Worm (Caenorhabditis elegans) whole organism, late embryonic: Measurements from ENCODE around the gene ZK666.8.
"Not testable (repeated sequence)": the region's sequence is repeated elsewhere in the genome, so short reads cannot be mapped to it uniquely, and the experiment has no call there.

ENCODE experiments used
- C38D4.7 ChIP-seq: fragments of 200-800 bp; sonication (Bioruptor generic); optimal IDR thresholded peaks from 2 replicates; lab custom pipeline; 2018; ENCODE audit warnings: mild to moderate bottlenecking, missing genetic modification characterization, moderate library complexity, missing compliant biosample characterization
- F13H6.1 ChIP-seq: sonication (generic microtip); optimal IDR thresholded peaks from 2 replicates; lab custom pipeline; 2016; ENCODE audit warnings: missing genetic modification characterization, missing compliant biosample characterization
- K02D7.2 ChIP-seq: sonication (generic microtip); optimal IDR thresholded peaks from 2 replicates; lab custom pipeline; 2017; ENCODE audit warnings: mild to moderate bottlenecking, missing genetic modification characterization, missing compliant biosample characterization
- T23F11.4 ChIP-seq: fragments of 200-800 bp; sonication (Bioruptor generic); optimal IDR thresholded peaks from 2 replicates; lab custom pipeline; 2018; ENCODE audit warnings: mild to moderate bottlenecking, missing genetic modification characterization, missing compliant biosample characterization
- Y22D7AL.16 ChIP-seq: sonication (generic microtip); optimal IDR thresholded peaks from 2 replicates; lab custom pipeline; 2016; ENCODE audit warnings: missing genetic modification characterization, missing compliant biosample characterization
- ceh-14 ChIP-seq: sonication (generic microtip); optimal IDR thresholded peaks from 2 replicates; lab custom pipeline; 2016; ENCODE audit warnings: missing genotype, missing genetic modification characterization, missing compliant biosample characterization
- ceh-18 ChIP-seq: sonication (generic microtip); optimal IDR thresholded peaks from 2 replicates; lab custom pipeline; 2016; ENCODE audit warnings: missing genetic modification characterization, missing compliant biosample characterization
- ceh-22 ChIP-seq: sonication (generic microtip); optimal IDR thresholded peaks from 2 replicates; lab custom pipeline; 2017; ENCODE audit warnings: missing biosample characterization, missing genetic modification characterization
- ceh-30 ChIP-seq: fragments of 150-350 bp; optimal IDR thresholded peaks from 2 replicates; lab custom pipeline; 2014; ENCODE audit warnings: missing biosample characterization, missing genetic modification characterization
- ceh-31 ChIP-seq: sonication (generic microtip); optimal IDR thresholded peaks from 2 replicates; lab custom pipeline; 2016; ENCODE audit warnings: missing genetic modification characterization, missing compliant biosample characterization
- ceh-34 ChIP-seq: sonication (generic microtip); optimal IDR thresholded peaks from 2 replicates; lab custom pipeline; 2016; ENCODE audit warnings: mild to moderate bottlenecking, missing genetic modification characterization, missing compliant biosample characterization
- ceh-45 ChIP-seq: fragments of 200-800 bp; sonication (Bioruptor generic); IDR thresholded peaks from 2 replicates; pipeline ENCODE4 v1.3.6; 2022; ENCODE audit warnings: missing genetic modification reagents, missing genetic modification characterization, missing compliant biosample characterization
- ceh-6 ChIP-seq: fragments of 200-800 bp; sonication (Bioruptor generic); optimal IDR thresholded peaks from 2 replicates; lab custom pipeline; 2018; ENCODE audit warnings: mild to moderate bottlenecking, missing genetic modification characterization, missing compliant biosample characterization
- ceh-9 ChIP-seq: sonication (generic microtip); optimal IDR thresholded peaks from 2 replicates; lab custom pipeline; 2016; ENCODE audit warnings: mild to moderate bottlenecking, missing genetic modification characterization, inconsistent platforms, missing compliant biosample characterization
- dmd-4 ChIP-seq: sonication (generic microtip); optimal IDR thresholded peaks from 2 replicates; lab custom pipeline; 2016; ENCODE audit warnings: borderline replicate concordance, missing genetic modification characterization, missing compliant biosample characterization
- dve-1 ChIP-seq: sonication (generic microtip); optimal IDR thresholded peaks from 2 replicates; lab custom pipeline; 2017; ENCODE audit warnings: antibody characterized with exemption, mild to moderate bottlenecking, missing genetic modification characterization, missing compliant biosample characterization
- elt-2 ChIP-seq: sonication (generic microtip); optimal IDR thresholded peaks from 2 replicates; lab custom pipeline; 2016; ENCODE audit warnings: missing genetic modification reagents, missing genetic modification characterization, missing compliant biosample characterization
- elt-4 ChIP-seq: sonication (generic microtip); optimal IDR thresholded peaks from 2 replicates; lab custom pipeline; 2016; ENCODE audit warnings: missing genetic modification characterization, missing compliant biosample characterization
- ets-4 ChIP-seq: sonication (generic microtip); optimal IDR thresholded peaks from 2 replicates; lab custom pipeline; 2016; ENCODE audit warnings: missing genetic modification characterization, missing compliant biosample characterization
- eyg-1 ChIP-seq: sonication (generic microtip); optimal IDR thresholded peaks from 2 replicates; lab custom pipeline; 2016; ENCODE audit warnings: missing genotype, missing genetic modification characterization, missing compliant biosample characterization
- fax-1 ChIP-seq: sonication (generic microtip); optimal IDR thresholded peaks from 2 replicates; lab custom pipeline; 2016; ENCODE audit warnings: missing genotype, missing genetic modification characterization, missing compliant biosample characterization
- fkh-10 ChIP-seq: fragments of 150-350 bp; optimal IDR thresholded peaks from 2 replicates; lab custom pipeline; 2014; ENCODE audit warnings: missing biosample characterization, missing genetic modification reagents, missing genetic modification characterization
- fkh-6 ChIP-seq: sonication (generic microtip); optimal IDR thresholded peaks from 2 replicates; lab custom pipeline; 2016; ENCODE audit warnings: missing genetic modification characterization, missing compliant biosample characterization
- gmeb-2 ChIP-seq: sonication (generic microtip); optimal IDR thresholded peaks from 2 replicates; lab custom pipeline; 2016; ENCODE audit warnings: missing genetic modification characterization, inconsistent platforms, missing compliant biosample characterization
- hlh-15 ChIP-seq: sonication (generic microtip); optimal IDR thresholded peaks from 2 replicates; lab custom pipeline; 2016; ENCODE audit warnings: missing genetic modification characterization, missing compliant biosample characterization
- hlh-30 ChIP-seq: sonication (generic microtip); optimal IDR thresholded peaks from 2 replicates; lab custom pipeline; 2017; ENCODE audit warnings: antibody characterized with exemption, missing genetic modification characterization, missing compliant biosample characterization; ENCODE audit not compliant: insufficient read depth
- hlh-8 ChIP-seq: sonication (generic microtip); optimal IDR thresholded peaks from 2 replicates; lab custom pipeline; 2016; ENCODE audit warnings: missing genotype, missing genetic modification characterization, missing compliant biosample characterization
- lim-6 ChIP-seq: sonication (generic microtip); optimal IDR thresholded peaks from 2 replicates; lab custom pipeline; 2016; ENCODE audit warnings: missing genetic modification characterization, missing compliant biosample characterization
- lin-11 ChIP-seq: fragments of 200-800 bp; sonication (Bioruptor generic); optimal IDR thresholded peaks from 2 replicates; lab custom pipeline; 2018; ENCODE audit warnings: mild to moderate bottlenecking, missing genetic modification characterization, missing compliant biosample characterization
- madf-2 ChIP-seq: sonication (generic microtip); optimal IDR thresholded peaks from 2 replicates; lab custom pipeline; 2017; ENCODE audit warnings: missing genetic modification characterization, missing compliant biosample characterization
- mec-3 ChIP-seq: sonication (generic microtip); optimal IDR thresholded peaks from 2 replicates; lab custom pipeline; 2016; ENCODE audit warnings: borderline replicate concordance, missing genetic modification characterization, missing compliant biosample characterization
- nfya-1 ChIP-seq: sonication (generic microtip); optimal IDR thresholded peaks from 2 replicates; lab custom pipeline; 2017; ENCODE audit warnings: missing genetic modification characterization, mild to moderate bottlenecking, missing compliant biosample characterization, antibody characterized with exemption, moderate library complexity
- nhr-11 ChIP-seq: fragments of 150-350 bp; optimal IDR thresholded peaks from 2 replicates; lab custom pipeline; 2014; ENCODE audit warnings: missing biosample characterization, missing genetic modification characterization
- nhr-232 ChIP-seq: sonication (generic microtip); optimal IDR thresholded peaks from 2 replicates; lab custom pipeline; 2016; ENCODE audit warnings: missing genetic modification characterization, missing compliant biosample characterization
- npax-4 ChIP-seq: sonication (generic microtip); optimal IDR thresholded peaks from 2 replicates; lab custom pipeline; 2016; ENCODE audit warnings: missing genetic modification characterization, missing compliant biosample characterization
- pag-3 ChIP-seq: sonication (generic microtip); optimal IDR thresholded peaks from 2 replicates; lab custom pipeline; 2016; ENCODE audit warnings: missing compliant biosample characterization, missing genetic modification characterization, borderline replicate concordance
- pat-9 ChIP-seq: fragments of 200-800 bp; sonication (Bioruptor generic); optimal IDR thresholded peaks from 2 replicates; lab custom pipeline; 2018; ENCODE audit warnings: mild to moderate bottlenecking, missing genetic modification characterization, moderate library complexity, missing compliant biosample characterization
- pax-1 ChIP-seq: fragments of 150-350 bp; optimal IDR thresholded peaks from 2 replicates; lab custom pipeline; 2014; ENCODE audit warnings: missing biosample characterization, missing genetic modification characterization
- pros-1 ChIP-seq: fragments of 150-350 bp; optimal IDR thresholded peaks from 2 replicates; lab custom pipeline; 2014; ENCODE audit warnings: missing biosample characterization, missing genetic modification reagents, missing genetic modification characterization
- rnt-1 ChIP-seq: sonication (generic microtip); optimal IDR thresholded peaks from 2 replicates; lab custom pipeline; 2016; ENCODE audit warnings: missing genetic modification characterization, missing compliant biosample characterization
- sdc-2 ChIP-seq: sonication (generic microtip); optimal IDR thresholded peaks from 2 replicates; lab custom pipeline; 2016; ENCODE audit warnings: missing genotype, missing genetic modification characterization, missing compliant biosample characterization
- sox-2 ChIP-seq: fragments of 200-800 bp; sonication (Bioruptor generic); IDR thresholded peaks from 2 replicates; pipeline ENCODE4 v1.3.6; 2022; ENCODE audit warnings: missing genetic modification reagents, missing genetic modification characterization, missing compliant biosample characterization
- tbx-2 ChIP-seq: sonication (generic microtip); optimal IDR thresholded peaks from 2 replicates; lab custom pipeline; 2016; ENCODE audit warnings: missing genetic modification characterization, missing compliant biosample characterization
- ttx-3 ChIP-seq: sonication (generic microtip); optimal IDR thresholded peaks from 2 replicates; lab custom pipeline; 2016; ENCODE audit warnings: missing genetic modification reagents, missing genetic modification characterization, missing compliant biosample characterization
- unc-3 ChIP-seq, 2 experiments: fragments of 200-800 bp in 1 of 2; sonication (Bioruptor generic) in 1 of 2; sonication (generic microtip) in 1 of 2; conservative IDR thresholded peaks in 1 of 2; optimal IDR thresholded peaks in 1 of 2; 2 replicates each; pipeline versions ENCODE4 v1.3.6 to Lab custom; 2016 to 2022; ENCODE audit warnings: missing compliant biosample characterization in 2 of 2, missing genetic modification characterization in 2 of 2, missing genetic modification reagents in 1 of 2
- unc-42 ChIP-seq: sonication (generic microtip); optimal IDR thresholded peaks from 2 replicates; lab custom pipeline; 2016; ENCODE audit warnings: missing genotype, missing genetic modification characterization, missing compliant biosample characterization
- unc-55 ChIP-seq: sonication (generic microtip); optimal IDR thresholded peaks from 2 replicates; lab custom pipeline; 2017; ENCODE audit warnings: missing biosample characterization, missing genetic modification reagents, missing genetic modification characterization
- zip-5 ChIP-seq: sonication (generic microtip); optimal IDR thresholded peaks from 2 replicates; lab custom pipeline; 2016; ENCODE audit warnings: missing genetic modification characterization, missing compliant biosample characterization
- ztf-16 ChIP-seq: sonication (generic microtip); optimal IDR thresholded peaks from 2 replicates; lab custom pipeline; 2017; ENCODE audit warnings: missing genetic modification characterization, missing compliant biosample characterization

ZK666.8 gene

ce11 chrII:10493034-10493433 is at the start of gene ZK666.8:
TSS of gene ZK666.8 (minus strand) at chrII:10493134.
- TF ChIP-seq fkh-10 (GFP tag; lab: Kevin White, UChicago); elt-4 (tag; lab: Kevin White, UChicago); ztf-16 (tag; lab: Kevin White, UChicago): not testable (repeated sequence)

- TF ChIP-seq pax-1 (peak; percentile 62), npax-4 (tag; lab: Kevin White, UChicago) (no peak), nhr-232 (tag; lab: Kevin White, UChicago) (no peak), zip-5 (tag; lab: Kevin White, UChicago) (no peak), ceh-18 (tag; lab: Kevin White, UChicago) (no peak), ets-4 (tag; lab: Kevin White, UChicago) (no peak), ztf-16 (tag; lab: Kevin White, UChicago) (no peak), pag-3 (tag; lab: Kevin White, UChicago) (no peak), dve-1 (peak; percentile 19), Y22D7AL.16 (tag; lab: Kevin White, UChicago) (peak; percentile 25), K02D7.2 (no peak), pros-1 (no peak), tbx-2 (tag; lab: Kevin White, UChicago) (peak; percentile 17), madf-2 (tag; lab: Kevin White, UChicago) (no peak), T23F11.4 (GFP tag; lab: Kevin White, UChicago) (no peak), hlh-30 (no peak), elt-2 (tag; lab: Kevin White, UChicago) (peak; percentile 43), fkh-6 (tag; lab: Kevin White, UChicago) (no peak), nhr-11 (no peak), ceh-34 (tag; lab: Kevin White, UChicago) (no peak), F13H6.1 (peak; percentile 29), ceh-6 (no peak), mec-3 (tag; lab: Kevin White, UChicago) (no peak), sox-2 (no peak), ceh-45 (GFP tag; lab: Robert Waterston, UW) (0 out of 2 replicates have a peak, but pooled peaks have one; percentile 11), pat-9 (tag; lab: Kevin White, UChicago) (no peak), lim-6 (tag; lab: Kevin White, UChicago) (no peak), rnt-1 (tag; lab: Kevin White, UChicago) (no peak), ceh-9 (tag; lab: Kevin White, UChicago) (no peak), hlh-15 (tag; lab: Kevin White, UChicago) (no peak), gmeb-2 (tag; lab: Kevin White, UChicago) (peak; percentile 45), elt-4 (tag; lab: Kevin White, UChicago) (no peak), dmd-4 (no peak), nfya-1 (tag; lab: Kevin White, UChicago) (peak; percentile 43), ceh-22 (no peak), fkh-10 (GFP tag; lab: Kevin White, UChicago) (no peak), C38D4.7 (GFP tag; lab: Kevin White, UChicago) (no peak), ttx-3 (no peak), eyg-1 (tag; lab: Kevin White, UChicago) (no peak), fax-1 (tag; lab: Kevin White, UChicago) (no peak), hlh-8 (no peak), lin-11 (tag; lab: Kevin White, UChicago) (no peak), ceh-14 (tag; lab: Kevin White, UChicago) (no peak), ceh-30 (tag; lab: Kevin White, UChicago) (no peak), unc-55 (no peak), unc-42 (tag; lab: Kevin White, UChicago) (no peak), ceh-31 (tag; lab: Kevin White, UChicago) (peak; percentile 14), unc-3 (GFP tag; conservative IDR thresholded peaks at IDR 0.05; lab: Robert Waterston, UW) (no peak), unc-3 (tag; optimal IDR thresholded peaks at IDR 0.05; lab: Kevin White, UChicago) (no peak), sdc-2 (tag; lab: Kevin White, UChicago) (no peak)
Observed at ce11 chrII:10541923-10542486, 49.1 kb upstream of the ZK666.8 start, which contains the start of gene pro-1. TSS of gene pro-1 (minus strand) at chrII:10541996.
